Fruit fly (Drosophila melanogaster): Measurements from ENCODE around the gene CG15892.

- no peak for TF ChIP-seq CG32006 (GFP tag; optimal IDR thresholded peaks at IDR 0.05)
- peak; percentile 41 for TF ChIP-seq CG3919 (GFP tag; optimal IDR thresholded peaks at IDR 0.05)
- TF ChIP-seq dac (GFP tag; optimal IDR thresholded peaks at IDR 0.05) = peak; percentile 10
- no peak for TF ChIP-seq CG8632 (GFP tag; optimal IDR thresholded peaks at IDR 0.05)
- TF ChIP-seq Eip78C (GFP tag) = peak; percentile 85
- peak; percentile 29; the same call in 1 of the 2 replicates for TF ChIP-seq CG11294 (GFP tag; IDR thresholded peaks at IDR 0.05)
- TF ChIP-seq Lpt (GFP tag; optimal IDR thresholded peaks at IDR 0.05) = no peak
- TF ChIP-seq fd85E (GFP tag; optimal IDR thresholded peaks at IDR 0.05) = no peak
- TF ChIP-seq CG16779 (tag; optimal IDR thresholded peaks at IDR 0.05) = no peak
Measured at dm6 chrX:6267187-6267711, 26.9 kb downstream of the CG15892 start, which contains the start of gene schlank.
